Fruit fly (Drosophila melanogaster) Kc167 (cell line): ENCODE measurements around the gene CG31633.

Experiments used
- Myc ChIP-seq: fragments of >200 bp; optimal IDR thresholded peaks from 2 replicates; lab custom pipeline; 2017; ENCODE audit warnings: missing external identifiers
- Sin3A ChIP-seq: fragments of >200 bp; optimal IDR thresholded peaks from 2 replicates; lab custom pipeline; 2018; ENCODE audit warnings: missing external identifiers
- h ChIP-seq: fragments of >200 bp; optimal IDR thresholded peaks from 3 replicates; lab custom pipeline; 2018; ENCODE audit warnings: missing external identifiers
- insv ChIP-seq: fragments of >200 bp; optimal IDR thresholded peaks from 3 replicates; lab custom pipeline; 2018; ENCODE audit warnings: missing external identifiers
- psq ChIP-seq: fragments of >200 bp; optimal IDR thresholded peaks from 2 replicates; lab custom pipeline; 2017; ENCODE audit warnings: missing external identifiers
- ttk ChIP-seq: sonication (Bioruptor generic); optimal IDR thresholded peaks from 2 replicates; lab custom pipeline; 2017; ENCODE audit warnings: missing external identifiers

- no peak for TF ChIP-seq ttk (lab: Kevin White, UChicago)
- TF ChIP-seq Myc, result no peak
- TF ChIP-seq h (lab: Kevin White, UChicago), result no peak
- no peak for TF ChIP-seq psq
- TF ChIP-seq Sin3A (lab: Kevin White, UChicago), result no peak
- TF ChIP-seq insv (lab: Kevin White, UChicago), result no peak
Measured at dm6 chr2L:6698387-6698786, 42.3 kb upstream of the CG31633 start.
